Fruit fly (Drosophila melanogaster) whole organism, embryonic: ENCODE measurements around the gene Pop5.

Experiments
- CG11247 ChIP-seq: fragments of 200-800 bp; sonication (Bioruptor generic); IDR thresholded peaks from 2 replicates; pipeline ENCODE4 v1.3.6; 2022; ENCODE audit warnings: missing biosample characterization, missing genetic modification characterization
- CG12155 ChIP-seq: fragments of 200-800 bp; sonication (Bioruptor generic); optimal IDR thresholded peaks from 3 replicates; lab custom pipeline; 2016; ENCODE audit warnings: missing biosample characterization, missing genetic modification characterization
- CTCF ChIP-seq: fragments of 200-800 bp; sonication (Bioruptor generic); optimal IDR thresholded peaks from 2 replicates; lab custom pipeline; 2017; ENCODE audit warnings: missing biosample characterization, mild to moderate bottlenecking, missing genetic modification characterization, moderate library complexity
- Hand ChIP-seq: fragments of 200-800 bp; sonication (Bioruptor generic); optimal IDR thresholded peaks from 2 replicates; lab custom pipeline; 2017; ENCODE audit warnings: mild to moderate bottlenecking, missing biosample characterization, missing genetic modification reagents, missing genetic modification characterization
- Jarid2 ChIP-seq: fragments of 200-800 bp; sonication (Bioruptor generic); optimal IDR thresholded peaks from 3 replicates; lab custom pipeline; 2017; ENCODE audit warnings: mild to moderate bottlenecking, missing biosample characterization, missing genetic modification reagents, missing genetic modification characterization
- kni ChIP-seq: fragments of 200-800 bp; sonication (Bioruptor generic); optimal IDR thresholded peaks from 3 replicates; lab custom pipeline; 2017; ENCODE audit warnings: mild to moderate bottlenecking, missing biosample characterization, missing genetic modification reagents, missing genetic modification characterization

dm6 chr3L:17000289-17000688, 44.5 kb downstream of the Pop5 start:
- TF ChIP-seq CG11247 (GFP tag; lab: Robert Waterston, UW) (no peak), CTCF (GFP tag; lab: Kevin White, UChicago) (no peak), kni (no peak), CG12155 (GFP tag; lab: Kevin White, UChicago) (no peak), Hand (GFP tag; lab: Kevin White, UChicago) (no peak), Jarid2 (GFP tag; lab: Kevin White, UChicago) (no peak)
